Fruit fly (Drosophila melanogaster) S2 (cell line): ENCODE data around the gene CG18269.

ENCODE experiments used
- CG8478 ChIP-seq: fragments of >200 bp; optimal IDR thresholded peaks from 2 replicates; lab custom pipeline; 2018
- CTCF ChIP-seq, 2 experiments: fragments of >200 bp; optimal IDR thresholded peaks; 2 replicates each; lab custom pipeline; 2018

DNA sequence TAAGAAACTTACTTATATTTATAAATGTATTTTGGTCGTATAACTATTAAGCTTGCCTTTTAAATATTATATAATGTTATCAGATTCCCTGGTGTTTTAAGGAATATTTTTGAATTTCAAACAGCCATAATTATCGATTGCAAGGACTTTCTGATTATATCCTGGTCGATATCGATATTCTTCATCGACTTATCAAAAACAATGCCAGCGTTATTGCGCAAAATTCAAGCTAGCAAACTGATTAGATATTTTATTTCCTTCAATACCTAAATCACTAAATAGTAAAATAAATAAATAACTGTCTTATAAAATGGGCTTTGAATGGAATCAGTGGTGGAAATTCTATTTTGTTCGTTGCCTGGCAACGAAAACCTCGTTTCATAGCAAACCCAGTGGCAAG is 34.2 kb upstream of the CG18269 start, which contains the start of gene CG14020:
- TF ChIP-seq CG8478 (lab: Kevin White, UChicago) (no peak), CTCF (optimal IDR thresholded peaks at IDR 0.05; lab: Kevin White, UChicago) (no peak)
